Worm (Caenorhabditis elegans) whole organism, late embryonic: ENCODE results near the gene srz-42.

Experiments
- ceh-9 ChIP-seq: sonication (generic microtip); optimal IDR thresholded peaks from 2 replicates; lab custom pipeline; 2016; ENCODE audit warnings: mild to moderate bottlenecking, missing genetic modification characterization, inconsistent platforms, missing compliant biosample characterization
- elt-2 ChIP-seq: sonication (generic microtip); optimal IDR thresholded peaks from 2 replicates; lab custom pipeline; 2016; ENCODE audit warnings: missing genetic modification reagents, missing genetic modification characterization, missing compliant biosample characterization
- eyg-1 ChIP-seq: sonication (generic microtip); optimal IDR thresholded peaks from 2 replicates; lab custom pipeline; 2016; ENCODE audit warnings: missing genotype, missing genetic modification characterization, missing compliant biosample characterization
- fax-1 ChIP-seq: sonication (generic microtip); optimal IDR thresholded peaks from 2 replicates; lab custom pipeline; 2016; ENCODE audit warnings: missing genotype, missing genetic modification characterization, missing compliant biosample characterization
- nhr-11 ChIP-seq: fragments of 150-350 bp; optimal IDR thresholded peaks from 2 replicates; lab custom pipeline; 2014; ENCODE audit warnings: missing biosample characterization, missing genetic modification characterization
- pat-9 ChIP-seq: fragments of 200-800 bp; sonication (Bioruptor generic); optimal IDR thresholded peaks from 2 replicates; lab custom pipeline; 2018; ENCODE audit warnings: mild to moderate bottlenecking, missing genetic modification characterization, moderate library complexity, missing compliant biosample characterization
- syd-9 ChIP-seq: sonication (generic microtip); optimal IDR thresholded peaks from 2 replicates; lab custom pipeline; 2016; ENCODE audit warnings: mild to moderate bottlenecking, missing genetic modification characterization, moderate library complexity, missing compliant biosample characterization

DNA sequence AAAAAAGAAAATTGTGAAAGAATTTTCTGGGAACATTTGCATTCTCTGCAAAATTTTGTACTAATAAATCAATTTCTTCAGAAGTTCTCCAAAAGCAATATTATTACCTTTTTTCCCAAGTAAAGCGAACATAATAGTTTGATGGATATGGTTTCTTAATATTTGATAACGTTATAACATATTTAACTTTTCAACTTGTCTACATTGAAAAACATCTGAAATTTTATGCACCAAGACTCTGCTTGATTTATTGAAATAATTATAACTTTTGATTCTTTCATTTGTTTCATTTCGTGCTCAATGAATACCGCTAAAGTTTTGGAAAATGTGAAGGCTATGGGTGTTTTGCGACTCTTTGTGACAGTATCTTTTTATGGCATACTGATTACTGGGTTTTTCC lies 7.9 kb downstream of the srz-42 start, which contains the start of gene srz-31:
- TF ChIP-seq nhr-11 (tag; lab: Kevin White, UChicago) = no peak
- TF ChIP-seq pat-9 (tag; lab: Kevin White, UChicago) = no peak
- TF ChIP-seq elt-2 = no peak
- TF ChIP-seq ceh-9 (tag; lab: Kevin White, UChicago) = no peak
- no peak for TF ChIP-seq eyg-1
- no peak for TF ChIP-seq fax-1 (tag; lab: Kevin White, UChicago)
- no peak for TF ChIP-seq syd-9 (tag; lab: Kevin White, UChicago)
